Fruit fly (Drosophila melanogaster): ENCODE results near the gene CG15814.

CG15814 gene

DNA sequence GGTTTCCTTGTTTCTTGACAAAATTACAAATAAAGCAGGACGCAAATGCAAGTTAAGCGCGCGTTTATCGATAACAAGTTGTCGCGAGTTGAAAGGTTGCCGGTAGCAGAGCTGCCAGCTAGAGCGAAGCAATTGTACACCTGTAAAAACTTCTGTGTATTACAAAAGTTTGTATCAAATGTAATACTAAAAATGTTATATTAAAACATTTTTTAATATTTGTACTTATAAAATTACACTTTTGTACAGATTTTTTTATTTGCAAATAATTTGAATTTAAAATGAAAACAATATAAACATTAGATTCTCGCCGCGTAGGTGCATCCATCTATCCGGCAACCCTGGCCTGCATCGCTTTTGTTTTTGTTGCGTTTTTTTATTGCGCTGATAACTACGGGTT, 5.5 kb downstream of the CG15814 start, which contains the start of the genes CG8142 and Ucp4A:
Gene CG8142, minus strand, starts transcription at position 82 of the 400 bp plus-strand sequence.
Gene Ucp4A, plus strand, starts transcription at position 327 of the 400 bp plus-strand sequence.
- TF ChIP-seq Snoo (tag; optimal IDR thresholded peaks at IDR 0.05) (peak; percentile 88), CG32121 (GFP tag; IDR thresholded peaks at IDR 0.05) (peak; percentile 95), CG14655 (GFP tag; optimal IDR thresholded peaks at IDR 0.05) (no peak), EcR (GFP tag; optimal IDR thresholded peaks at IDR 0.05) (peak; percentile 40), rn (GFP tag; IDR thresholded peaks at IDR 0.05) (peak; percentile 94), D1 (tag; optimal IDR thresholded peaks at IDR 0.05) (no peak), CG34367 (tag; optimal IDR thresholded peaks at IDR 0.05) (peak; percentile 82), CG17806 (tag; optimal IDR thresholded peaks at IDR 0.05) (peak; percentile 91), CG4496 (GFP tag; IDR thresholded peaks at IDR 0.05) (peak; percentile 97), Ets98B (GFP tag; IDR thresholded peaks at IDR 0.05) (peak; percentile 91), Pif1A (GFP tag; optimal IDR thresholded peaks at IDR 0.05) (no peak), CG13204 (GFP tag; optimal IDR thresholded peaks at IDR 0.05) (no peak), CG9948 (tag; optimal IDR thresholded peaks at IDR 0.05) (peak; percentile 86), CG8159 (tag; optimal IDR thresholded peaks at IDR 0.05) (peak; percentile 94), fd96Ca (GFP tag; IDR thresholded peaks at IDR 0.05) (peak; percentile 93), Pif1B (GFP tag; optimal IDR thresholded peaks at IDR 0.05) (peak; percentile 85), CG15710 (tag; optimal IDR thresholded peaks at IDR 0.05) (peak; percentile 96), CG8301 (tag; optimal IDR thresholded peaks at IDR 0.05) (peak; percentile 90), gl (tag; optimal IDR thresholded peaks at IDR 0.05) (peak; percentile 72), CG10348 (GFP tag; IDR thresholded peaks at IDR 0.05) (peak; percentile 87), CG12605 (GFP tag; IDR thresholded peaks at IDR 0.05) (peak; percentile 94)

DNA sequence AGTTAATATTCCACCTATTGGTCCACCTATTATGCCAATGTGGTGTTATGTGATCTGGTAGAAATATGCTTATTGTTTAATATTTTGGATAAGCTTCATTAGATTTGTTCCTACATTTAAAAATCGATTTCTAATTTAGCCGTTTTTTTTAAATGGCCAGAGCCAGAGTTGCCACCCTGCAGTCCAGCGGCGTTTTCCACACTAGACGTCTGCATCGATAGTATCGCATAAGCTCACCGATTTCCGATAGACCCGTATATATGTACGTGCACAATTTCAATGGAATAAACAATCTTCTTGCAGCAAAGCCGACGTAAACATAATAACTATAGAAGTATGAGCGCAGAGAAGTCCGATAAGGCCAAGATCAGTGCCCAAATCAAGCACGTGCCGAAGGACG, 8.2 kb downstream of the CG15814 start, which contains the start of gene Taf9:
Gene Taf9, plus strand, starts transcription at position 239 of the 400 bp plus-strand sequence.
- peak; percentile 40; the same call in 1 of the 3 replicates for TF ChIP-seq CG4496 (GFP tag; IDR thresholded peaks at IDR 0.05)
- no peak for TF ChIP-seq CG9948 (tag; optimal IDR thresholded peaks at IDR 0.05)

DNA sequence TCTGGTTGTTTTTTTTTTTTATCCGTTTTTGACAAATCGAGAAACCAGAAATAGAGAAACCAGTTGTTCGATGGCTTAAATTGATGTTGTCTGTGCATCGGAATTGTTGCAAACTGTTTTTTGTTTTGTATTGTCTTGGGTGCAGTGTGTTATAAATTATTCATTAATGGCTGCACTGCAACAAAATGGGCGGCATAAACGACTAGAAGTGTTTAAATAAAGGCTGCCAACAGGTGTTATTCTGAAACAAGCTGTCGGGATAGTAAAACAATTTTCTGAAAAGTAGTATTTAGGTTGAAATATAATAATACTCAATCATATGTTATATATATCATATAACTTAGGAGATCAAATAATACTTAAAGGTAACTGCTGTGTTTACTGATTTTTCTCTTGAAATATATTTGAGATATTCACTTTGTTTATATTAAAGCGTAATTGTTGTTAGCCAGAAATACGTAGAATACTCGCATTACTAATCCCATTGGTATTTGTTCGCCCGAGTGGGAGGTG, 13.7 kb downstream of the CG15814 start:
- TF ChIP-seq CG8301 (tag; optimal IDR thresholded peaks at IDR 0.05), result peak; percentile 18
- TF ChIP-seq CG4496 (GFP tag; IDR thresholded peaks at IDR 0.05), result no peak
- TF ChIP-seq CG8159 (tag; optimal IDR thresholded peaks at IDR 0.05), result peak; percentile 46
- no peak for TF ChIP-seq Snoo (tag; optimal IDR thresholded peaks at IDR 0.05)
- peak; percentile 16 for TF ChIP-seq CG9948 (tag; optimal IDR thresholded peaks at IDR 0.05)
- peak; percentile 0 for TF ChIP-seq gl (tag; optimal IDR thresholded peaks at IDR 0.05)
- TF ChIP-seq CG15710 (tag; optimal IDR thresholded peaks at IDR 0.05), result peak; percentile 42
- TF ChIP-seq CG13204 (GFP tag; optimal IDR thresholded peaks at IDR 0.05), result no peak
- TF ChIP-seq CG17806 (tag; optimal IDR thresholded peaks at IDR 0.05), result peak; percentile 36
- peak; percentile 13 for TF ChIP-seq CG34367 (tag; optimal IDR thresholded peaks at IDR 0.05)

DNA sequence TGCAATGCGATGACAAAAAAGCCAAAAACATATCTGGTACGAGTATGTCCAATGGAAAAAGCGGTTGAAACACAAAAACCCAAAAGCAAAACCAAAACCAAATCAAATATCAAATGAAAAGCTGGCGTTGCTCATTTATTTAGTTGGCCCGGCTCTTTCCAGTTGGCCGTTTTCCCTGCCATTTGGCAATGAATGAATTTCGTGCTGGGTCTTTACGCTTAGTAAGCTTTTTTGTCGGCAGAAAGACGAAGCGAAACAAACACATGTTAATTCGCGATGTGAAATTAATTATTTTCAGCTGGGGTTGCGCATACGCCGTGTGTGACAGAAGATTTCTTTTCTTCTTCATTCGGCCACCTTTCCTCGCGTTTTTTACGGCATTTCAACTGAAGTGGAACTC, 15.4 kb downstream of the CG15814 start:
- TF ChIP-seq Pif1A (GFP tag; optimal IDR thresholded peaks at IDR 0.05), result no peak
- TF ChIP-seq CG32121 (GFP tag; IDR thresholded peaks at IDR 0.05), result no peak
- TF ChIP-seq CG14655 (GFP tag; optimal IDR thresholded peaks at IDR 0.05), result no peak
- no peak for TF ChIP-seq CG4496 (GFP tag; IDR thresholded peaks at IDR 0.05)
- TF ChIP-seq CG13204 (GFP tag; optimal IDR thresholded peaks at IDR 0.05), result no peak
- no peak for TF ChIP-seq Snoo (tag; optimal IDR thresholded peaks at IDR 0.05)
- TF ChIP-seq CG34367 (tag; optimal IDR thresholded peaks at IDR 0.05), result no peak
- TF ChIP-seq EcR (GFP tag; optimal IDR thresholded peaks at IDR 0.05), result no peak
- TF ChIP-seq Pif1B (GFP tag; optimal IDR thresholded peaks at IDR 0.05), result no peak
- no peak for TF ChIP-seq fd96Ca (GFP tag; IDR thresholded peaks at IDR 0.05)

DNA sequence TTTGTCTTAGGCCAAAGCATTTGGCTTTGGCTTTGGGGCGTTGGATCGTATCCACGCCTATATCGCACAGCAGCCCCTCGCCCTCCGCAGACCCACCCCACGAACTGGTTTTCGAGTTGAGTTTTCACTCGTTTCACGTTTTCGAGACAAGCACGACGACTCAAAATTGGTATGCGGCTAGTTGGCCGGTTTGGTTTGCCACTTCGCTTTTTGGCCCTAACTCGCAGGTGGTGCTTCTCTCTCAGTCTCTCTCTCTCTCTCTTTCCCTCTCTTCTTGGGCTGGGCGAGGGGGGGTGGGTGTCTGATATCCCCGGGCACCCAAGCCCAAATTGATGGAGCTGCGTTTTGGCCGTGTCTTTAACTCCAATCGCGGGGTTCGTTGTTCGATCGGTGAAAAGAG, 16.2 kb downstream of the CG15814 start:
- TF ChIP-seq CG17806 (tag; optimal IDR thresholded peaks at IDR 0.05) (no peak), CG34367 (tag; optimal IDR thresholded peaks at IDR 0.05) (no peak), CG8301 (tag; optimal IDR thresholded peaks at IDR 0.05) (no peak), CG4496 (GFP tag; IDR thresholded peaks at IDR 0.05) (peak; percentile 49; the same call in 2 of the 3 replicates), Snoo (tag; optimal IDR thresholded peaks at IDR 0.05) (no peak), fd96Ca (GFP tag; IDR thresholded peaks at IDR 0.05) (0 out of 3 replicates have a peak, but pooled peaks have one; percentile 24), CG32121 (GFP tag; IDR thresholded peaks at IDR 0.05) (0 out of 2 replicates have a peak, but pooled peaks have one; percentile 30), CG8159 (tag; optimal IDR thresholded peaks at IDR 0.05) (no peak), CG14655 (GFP tag; optimal IDR thresholded peaks at IDR 0.05) (no peak), rn (GFP tag; IDR thresholded peaks at IDR 0.05) (no peak), Pif1A (GFP tag; optimal IDR thresholded peaks at IDR 0.05) (no peak), CG13204 (GFP tag; optimal IDR thresholded peaks at IDR 0.05) (no peak), CG9948 (tag; optimal IDR thresholded peaks at IDR 0.05) (no peak), CG12605 (GFP tag; IDR thresholded peaks at IDR 0.05) (0 out of 2 replicates have a peak, but pooled peaks have one; percentile 7), Pif1B (GFP tag; optimal IDR thresholded peaks at IDR 0.05) (no peak), CG10348 (GFP tag; IDR thresholded peaks at IDR 0.05) (no peak), Ets98B (GFP tag; IDR thresholded peaks at IDR 0.05) (peak; percentile 26; the same call in 1 of the 2 replicates), D1 (tag; optimal IDR thresholded peaks at IDR 0.05) (no peak), EcR (GFP tag; optimal IDR thresholded peaks at IDR 0.05) (peak; percentile 66), gl (tag; optimal IDR thresholded peaks at IDR 0.05) (no peak), CG15710 (tag; optimal IDR thresholded peaks at IDR 0.05) (no peak)
